Worm (Caenorhabditis elegans) whole organism, L1 larva: ENCODE results near the gene ZK673.11.

Experiments
- dpl-1 ChIP-seq, 3 experiments: fragments of 150-350 bp in 2 of 3; sonication (generic microtip) in 1 of 3; optimal IDR thresholded peaks; 2 replicates each; lab custom pipeline; 2014 to 2017; ENCODE audit warnings: missing biosample characterization in 3 of 3, missing genetic modification characterization in 3 of 3, missing genetic modification reagents in 3 of 3
- efl-1 ChIP-seq, 4 experiments: fragments of 150-350 bp; optimal IDR thresholded peaks in 3 of 4; peaks in 1 of 4; 1 replicate in 1 of 4; 2 replicates in 3 of 4; lab custom pipeline; 2014; ENCODE audit warnings: missing biosample characterization in 2 of 4, missing genetic modification characterization in 2 of 4, missing genetic modification reagents in 2 of 4
- egl-27 ChIP-seq, 2 experiments: fragments of 150-350 bp in 1 of 2; sonication (generic microtip); optimal IDR thresholded peaks; 3 replicates each; lab custom pipeline; 2017 to 2018; ENCODE audit warnings: missing biosample characterization in 2 of 2, missing genetic modification characterization in 2 of 2, missing genetic modification reagents in 2 of 2
- elt-3 ChIP-seq, 6 experiments: fragments of 150-350 bp in 1 of 6; sonication (generic microtip); optimal IDR thresholded peaks; 2 replicates each; lab custom pipeline; 2017 to 2018; ENCODE audit warnings: missing biosample characterization in 6 of 6, missing genetic modification characterization in 6 of 6, inconsistent platforms in 1 of 6
- hlh-17 ChIP-seq: fragments of 200-800 bp; sonication (Bioruptor generic); optimal IDR thresholded peaks from 2 replicates; lab custom pipeline; 2018; ENCODE audit warnings: missing genetic modification characterization, mild to moderate bottlenecking, missing compliant biosample characterization, moderate library complexity, borderline replicate concordance
- lin-35 ChIP-seq, 2 experiments: fragments of 150-350 bp; optimal IDR thresholded peaks; 2 replicates each; lab custom pipeline; 2014; ENCODE audit warnings: missing biosample characterization in 2 of 2, missing genetic modification characterization in 2 of 2, missing genetic modification reagents in 2 of 2
- mdl-1 ChIP-seq, 2 experiments: fragments of 150-350 bp; optimal IDR thresholded peaks; 2 replicates each; lab custom pipeline; 2014 to 2017; ENCODE audit warnings: missing biosample characterization in 2 of 2, missing genetic modification characterization in 2 of 2, inconsistent platforms in 1 of 2
- nhr-20 ChIP-seq: sonication (generic microtip); optimal IDR thresholded peaks from 2 replicates; lab custom pipeline; 2016; ENCODE audit warnings: mild to moderate bottlenecking, missing genetic modification characterization, missing compliant biosample characterization
- nhr-28 ChIP-seq: fragments of 150-350 bp; optimal IDR thresholded peaks from 2 replicates; lab custom pipeline; 2014; ENCODE audit warnings: missing biosample characterization, missing genetic modification characterization
- nhr-77 ChIP-seq: fragments of 150-350 bp; optimal IDR thresholded peaks from 2 replicates; lab custom pipeline; 2014; ENCODE audit warnings: missing biosample characterization, missing genetic modification characterization
- tbx-2 ChIP-seq: sonication (generic microtip); optimal IDR thresholded peaks from 2 replicates; lab custom pipeline; 2016; ENCODE audit warnings: missing genetic modification characterization, missing compliant biosample characterization
- zag-1 ChIP-seq: fragments of 150-350 bp; optimal IDR thresholded peaks from 2 replicates; lab custom pipeline; 2014; ENCODE audit warnings: missing biosample characterization, missing genetic modification characterization

DNA sequence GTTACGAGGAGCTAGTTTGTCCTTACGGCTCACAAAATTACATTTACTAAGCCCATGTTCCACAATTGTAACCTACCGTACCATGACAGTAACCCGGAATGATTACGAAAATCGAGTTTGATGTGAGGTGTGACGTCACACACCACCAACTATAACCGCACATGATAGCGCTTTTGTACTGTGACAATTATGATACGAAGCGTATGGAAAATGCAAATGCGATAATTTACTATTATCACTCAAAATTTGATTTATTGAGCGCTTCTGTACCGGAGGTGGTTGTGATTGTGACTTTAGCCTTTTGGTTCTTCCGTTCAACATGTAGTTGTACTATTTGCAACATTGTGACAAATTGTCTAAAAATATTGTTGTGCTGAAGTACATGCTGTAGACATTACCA lies 28.6 kb downstream of the ZK673.11 start:
- no peak for TF ChIP-seq mdl-1 (tag; optimal IDR thresholded peaks at IDR 0.05; lab: Kevin White, UChicago)
- no peak for TF ChIP-seq efl-1 (optimal IDR thresholded peaks at IDR 0.05; lab: Kevin White, UChicago)
- peak in 1 of 2 experiments; percentile 86 for TF ChIP-seq efl-1 (GFP tag; optimal IDR thresholded peaks at IDR 0.05 in 1 of 2; lab: Kevin White, UChicago)
- no peak for TF ChIP-seq egl-27 (tag; optimal IDR thresholded peaks at IDR 0.05; lab: Kevin White, UChicago)
- TF ChIP-seq elt-3 (tag; optimal IDR thresholded peaks at IDR 0.05; lab: Kevin White, UChicago) = no peak
- no peak for TF ChIP-seq lin-35 (GFP tag; optimal IDR thresholded peaks at IDR 0.05; lab: Kevin White, UChicago)
- TF ChIP-seq nhr-77 = no peak
- no peak for TF ChIP-seq zag-1
- TF ChIP-seq nhr-28 (tag; lab: Kevin White, UChicago) = no peak
- TF ChIP-seq hlh-17 (GFP tag; lab: Kevin White, UChicago) = no peak
- TF ChIP-seq dpl-1 (GFP tag; optimal IDR thresholded peaks at IDR 0.05; lab: Kevin White, UChicago) = no peak
- TF ChIP-seq nhr-20 = no peak
- TF ChIP-seq tbx-2 (tag; lab: Kevin White, UChicago) = no peak
